Worm (Caenorhabditis elegans): ENCODE data around the gene sars-2.
"Not testable (repeated sequence)": the region's sequence is repeated elsewhere in the genome, so short reads cannot be mapped to it uniquely, and the experiment has no call there.

- TF ChIP-seq him-1, W03F9.2, dao-5 (tag; optimal IDR thresholded peaks at IDR 0.05): not testable (repeated sequence)
These were observed 9.3 kb upstream of the sars-2 start, which contains the start of gene W03B1.5 for ce11 chrIV:4348146-4348545.
